Fruit fly (Drosophila melanogaster) whole organism, embryonic: ENCODE measurements around the gene Inx7.
A peak's percentile ranks its signal among the peaks of the same experiment; 100 is the strongest.

Source experiments
- Abd-B ChIP-seq: fragments of 200-800 bp; sonication (Bioruptor generic); optimal IDR thresholded peaks from 2 replicates; lab custom pipeline; 2018; ENCODE audit warnings: missing biosample characterization, mild to moderate bottlenecking, missing genetic modification characterization, moderate library complexity
- CG10267 ChIP-seq: fragments of 200-800 bp; sonication (Bioruptor generic); optimal IDR thresholded peaks from 2 replicates; lab custom pipeline; 2018; ENCODE audit warnings: missing biosample characterization, mild to moderate bottlenecking, missing genetic modification characterization, moderate library complexity
- CG10979 ChIP-seq: fragments of 200-800 bp; sonication (Bioruptor generic); optimal IDR thresholded peaks from 2 replicates; lab custom pipeline; 2018; ENCODE audit warnings: missing biosample characterization, mild to moderate bottlenecking, missing genetic modification characterization, moderate library complexity
- CG12391 ChIP-seq: fragments of 200-800 bp; sonication (Bioruptor generic); optimal IDR thresholded peaks from 3 replicates; lab custom pipeline; 2018; ENCODE audit warnings: missing biosample characterization, mild to moderate bottlenecking, missing genetic modification characterization, moderate library complexity
- CG12659 ChIP-seq: fragments of 200-800 bp; sonication (Bioruptor generic); optimal IDR thresholded peaks from 3 replicates; lab custom pipeline; 2017; ENCODE audit warnings: mild to moderate bottlenecking, missing biosample characterization, missing genetic modification reagents, missing genetic modification characterization
- CG13775 ChIP-seq: fragments of 200-800 bp; sonication (Bioruptor generic); optimal IDR thresholded peaks from 3 replicates; lab custom pipeline; 2017; ENCODE audit warnings: missing biosample characterization, mild to moderate bottlenecking, missing genetic modification characterization
- CG15269 ChIP-seq: fragments of 200-800 bp; sonication (Bioruptor generic); optimal IDR thresholded peaks from 2 replicates; lab custom pipeline; 2018; ENCODE audit warnings: missing biosample characterization, mild to moderate bottlenecking, missing genetic modification characterization, moderate library complexity
- CG15696 ChIP-seq: fragments of 200-800 bp; sonication (Bioruptor generic); optimal IDR thresholded peaks from 2 replicates; lab custom pipeline; 2019; ENCODE audit warnings: missing biosample characterization, mild to moderate bottlenecking, missing genetic modification characterization, moderate library complexity
- CG17328 ChIP-seq: fragments of 200-800 bp; sonication (Bioruptor generic); IDR thresholded peaks from 2 replicates; pipeline ENCODE4 v1.3.6; 2022; ENCODE audit warnings: missing biosample characterization, missing genetic modification characterization
- CG17802 ChIP-seq: fragments of 200-800 bp; sonication (Bioruptor generic); optimal IDR thresholded peaks from 2 replicates; lab custom pipeline; 2018; ENCODE audit warnings: missing biosample characterization, mild to moderate bottlenecking, missing genetic modification characterization, moderate library complexity
- CG17829 ChIP-seq: fragments of 200-800 bp; optimal IDR thresholded peaks from 2 replicates; lab custom pipeline; 2019; ENCODE audit warnings: missing biosample characterization, mild to moderate bottlenecking, missing genetic modification characterization, moderate library complexity
- CG1832 ChIP-seq: fragments of 200-800 bp; sonication (Bioruptor generic); optimal IDR thresholded peaks from 2 replicates; lab custom pipeline; 2017; ENCODE audit warnings: missing biosample characterization, mild to moderate bottlenecking, missing genetic modification characterization, inconsistent platforms
- CG2199 ChIP-seq: fragments of 200-800 bp; sonication (Bioruptor generic); IDR thresholded peaks from 3 replicates; pipeline ENCODE4 v1.3.6; 2022; ENCODE audit warnings: missing biosample characterization, missing genetic modification characterization
- CG2712 ChIP-seq: fragments of 200-800 bp; optimal IDR thresholded peaks from 3 replicates; lab custom pipeline; 2019; ENCODE audit warnings: missing biosample characterization, mild to moderate bottlenecking, missing genetic modification characterization, moderate library complexity
- CG30020 ChIP-seq: fragments of 200-800 bp; optimal IDR thresholded peaks from 2 replicates; lab custom pipeline; 2019; ENCODE audit warnings: missing biosample characterization, mild to moderate bottlenecking, missing genetic modification characterization, moderate library complexity
- CG31365 ChIP-seq: fragments of 200-800 bp; sonication (Bioruptor generic); optimal IDR thresholded peaks from 2 replicates; lab custom pipeline; 2018; ENCODE audit warnings: missing biosample characterization, mild to moderate bottlenecking, missing genetic modification characterization
- CG34224 ChIP-seq: fragments of 200-800 bp; sonication (Bioruptor generic); IDR thresholded peaks from 3 replicates; pipeline ENCODE4 v1.3.6; 2022; ENCODE audit warnings: missing biosample characterization, missing genetic modification characterization; ENCODE audit not compliant: partially characterized antibody
- CG3847 ChIP-seq: fragments of 200-800 bp; sonication (Bioruptor generic); IDR thresholded peaks from 2 replicates; pipeline ENCODE4 v1.3.6; 2022; ENCODE audit warnings: missing biosample characterization, missing genetic modification characterization
- CG6689 ChIP-seq: fragments of 200-800 bp; sonication (Bioruptor generic); IDR thresholded peaks from 2 replicates; pipeline ENCODE4 v1.3.6; 2022; ENCODE audit warnings: missing biosample characterization, missing genetic modification characterization
- CG7839 ChIP-seq: fragments of 200-800 bp; sonication (Bioruptor generic); optimal IDR thresholded peaks from 3 replicates; lab custom pipeline; 2018; ENCODE audit warnings: missing biosample characterization, mild to moderate bottlenecking, missing genetic modification characterization, moderate library complexity
- CG8281 ChIP-seq: fragments of 200-800 bp; sonication (Bioruptor generic); optimal IDR thresholded peaks from 2 replicates; lab custom pipeline; 2018; ENCODE audit warnings: missing biosample characterization, mild to moderate bottlenecking, missing genetic modification characterization, moderate library complexity
- CG8388 ChIP-seq: fragments of 200-800 bp; sonication (Bioruptor generic); optimal IDR thresholded peaks from 2 replicates; lab custom pipeline; 2019; ENCODE audit warnings: missing biosample characterization, mild to moderate bottlenecking, missing genetic modification characterization, moderate library complexity
- CG8924 ChIP-seq: fragments of 200-800 bp; optimal IDR thresholded peaks from 3 replicates; lab custom pipeline; 2019; ENCODE audit warnings: missing biosample characterization, mild to moderate bottlenecking, missing genetic modification characterization, moderate library complexity
- D19A ChIP-seq: fragments of 200-800 bp; optimal IDR thresholded peaks from 3 replicates; lab custom pipeline; 2019; ENCODE audit warnings: missing biosample characterization, mild to moderate bottlenecking, missing genetic modification characterization, moderate library complexity
- Dbx ChIP-seq: fragments of 200-800 bp; sonication (Bioruptor generic); IDR thresholded peaks from 3 replicates; pipeline ENCODE4 v1.3.6; 2022; ENCODE audit warnings: missing biosample characterization, missing genetic modification characterization
- Dref ChIP-seq: fragments of 200-800 bp; sonication (Bioruptor generic); IDR thresholded peaks from 2 replicates; pipeline ENCODE4 v1.3.6; 2022; ENCODE audit warnings: missing biosample characterization, missing genetic modification characterization
- HmgZ ChIP-seq: fragments of 200-800 bp; sonication (Bioruptor generic); optimal IDR thresholded peaks from 2 replicates; lab custom pipeline; 2018; ENCODE audit warnings: missing biosample characterization, mild to moderate bottlenecking, missing genetic modification characterization
- Opbp ChIP-seq: fragments of 200-800 bp; sonication (Bioruptor generic); IDR thresholded peaks from 3 replicates; pipeline ENCODE4 v1.3.6; 2022; ENCODE audit warnings: missing biosample characterization, missing genetic modification characterization; ENCODE audit not compliant: partially characterized antibody
- Side ChIP-seq: fragments of 200-800 bp; sonication (Bioruptor generic); optimal IDR thresholded peaks from 2 replicates; lab custom pipeline; 2016; ENCODE audit warnings: missing biosample characterization, missing genetic modification characterization
- Ssrp ChIP-seq: fragments of 200-800 bp; sonication (Bioruptor generic); optimal IDR thresholded peaks from 2 replicates; lab custom pipeline; 2018; ENCODE audit warnings: missing biosample characterization, mild to moderate bottlenecking, missing genetic modification characterization, moderate library complexity
- abd-A ChIP-seq: fragments of 200-800 bp; sonication (Bioruptor generic); optimal IDR thresholded peaks from 3 replicates; lab custom pipeline; 2019; ENCODE audit warnings: missing biosample characterization, mild to moderate bottlenecking, missing genetic modification characterization, moderate library complexity
- ara ChIP-seq: fragments of 200-800 bp; sonication (Bioruptor generic); IDR thresholded peaks from 2 replicates; pipeline ENCODE4 v1.3.6; 2022; ENCODE audit warnings: missing biosample characterization, missing genetic modification characterization
- bbx ChIP-seq: fragments of 200-800 bp; sonication (Bioruptor generic); IDR thresholded peaks from 2 replicates; pipeline ENCODE4 v1.3.6; 2022; ENCODE audit warnings: missing biosample characterization, missing genetic modification characterization; ENCODE audit not compliant: partially characterized antibody
- cas ChIP-seq: fragments of 200-800 bp; sonication (Bioruptor generic); IDR thresholded peaks from 2 replicates; pipeline ENCODE4 v1.3.6; 2022; ENCODE audit warnings: missing biosample characterization, missing genetic modification characterization
- corto ChIP-seq: fragments of 200-800 bp; sonication (Bioruptor generic); optimal IDR thresholded peaks from 2 replicates; lab custom pipeline; 2016; ENCODE audit warnings: missing biosample characterization, mild to moderate bottlenecking, missing genetic modification characterization, moderate library complexity
- danr ChIP-seq: fragments of 200-800 bp; sonication (Bioruptor generic); IDR thresholded peaks from 2 replicates; pipeline ENCODE4 v1.3.6; 2022; ENCODE audit warnings: missing biosample characterization, missing genetic modification characterization
- dmrt11E ChIP-seq: fragments of 200-800 bp; sonication (Bioruptor generic); optimal IDR thresholded peaks from 3 replicates; lab custom pipeline; 2018; ENCODE audit warnings: missing biosample characterization, mild to moderate bottlenecking, missing genetic modification characterization, moderate library complexity
- gcm2 ChIP-seq: fragments of 200-800 bp; sonication (Bioruptor generic); optimal IDR thresholded peaks from 2 replicates; lab custom pipeline; 2016; ENCODE audit warnings: missing biosample characterization, missing genetic modification characterization
- gsb-n ChIP-seq: fragments of 200-800 bp; sonication (Bioruptor generic); optimal IDR thresholded peaks from 3 replicates; lab custom pipeline; 2018; ENCODE audit warnings: missing biosample characterization, mild to moderate bottlenecking, missing genetic modification characterization
- knrl ChIP-seq: fragments of 200-800 bp; sonication (Bioruptor generic); IDR thresholded peaks from 3 replicates; pipeline ENCODE4 v1.3.6; 2022; ENCODE audit warnings: missing biosample characterization, missing genetic modification characterization; ENCODE audit not compliant: partially characterized antibody
- lola ChIP-seq, 3 experiments: fragments of >200 bp in 2 of 3; fragments of 200-800 bp in 1 of 3; sonication (Bioruptor generic) in 1 of 3; optimal IDR thresholded peaks; 2 replicates each; lab custom pipeline; 2017 to 2019; ENCODE audit warnings: missing biosample characterization in 3 of 3, missing genetic modification characterization in 3 of 3, mild to moderate bottlenecking in 1 of 3, moderate library complexity in 1 of 3
- nmo ChIP-seq: fragments of 200-800 bp; sonication (Bioruptor generic); optimal IDR thresholded peaks from 2 replicates; lab custom pipeline; 2018; ENCODE audit warnings: missing biosample characterization, mild to moderate bottlenecking, missing genetic modification characterization, moderate library complexity
- phol ChIP-seq: fragments of 200-800 bp; sonication (Bioruptor generic); optimal IDR thresholded peaks from 3 replicates; lab custom pipeline; 2018; ENCODE audit warnings: missing biosample characterization, mild to moderate bottlenecking, missing genetic modification characterization, moderate library complexity
- sob ChIP-seq: fragments of 200-800 bp; sonication (Bioruptor generic); IDR thresholded peaks from 2 replicates; pipeline ENCODE4 v1.3.6; 2022; ENCODE audit warnings: missing biosample characterization, missing genetic modification characterization
- stc ChIP-seq: fragments of 200-800 bp; sonication (Bioruptor generic); IDR thresholded peaks from 2 replicates; pipeline ENCODE4 v1.3.6; 2022; ENCODE audit warnings: missing biosample characterization, missing genetic modification characterization
- tna ChIP-seq: fragments of 200-800 bp; sonication (Bioruptor generic); IDR thresholded peaks from 2 replicates; pipeline ENCODE4 v1.3.6; 2022; ENCODE audit warnings: missing biosample characterization, missing genetic modification characterization; ENCODE audit not compliant: partially characterized antibody
- zf30C ChIP-seq: fragments of 200-800 bp; sonication (Bioruptor generic); optimal IDR thresholded peaks from 3 replicates; lab custom pipeline; 2018; ENCODE audit warnings: missing biosample characterization, mild to moderate bottlenecking, missing genetic modification characterization

Inx7 gene

DNA sequence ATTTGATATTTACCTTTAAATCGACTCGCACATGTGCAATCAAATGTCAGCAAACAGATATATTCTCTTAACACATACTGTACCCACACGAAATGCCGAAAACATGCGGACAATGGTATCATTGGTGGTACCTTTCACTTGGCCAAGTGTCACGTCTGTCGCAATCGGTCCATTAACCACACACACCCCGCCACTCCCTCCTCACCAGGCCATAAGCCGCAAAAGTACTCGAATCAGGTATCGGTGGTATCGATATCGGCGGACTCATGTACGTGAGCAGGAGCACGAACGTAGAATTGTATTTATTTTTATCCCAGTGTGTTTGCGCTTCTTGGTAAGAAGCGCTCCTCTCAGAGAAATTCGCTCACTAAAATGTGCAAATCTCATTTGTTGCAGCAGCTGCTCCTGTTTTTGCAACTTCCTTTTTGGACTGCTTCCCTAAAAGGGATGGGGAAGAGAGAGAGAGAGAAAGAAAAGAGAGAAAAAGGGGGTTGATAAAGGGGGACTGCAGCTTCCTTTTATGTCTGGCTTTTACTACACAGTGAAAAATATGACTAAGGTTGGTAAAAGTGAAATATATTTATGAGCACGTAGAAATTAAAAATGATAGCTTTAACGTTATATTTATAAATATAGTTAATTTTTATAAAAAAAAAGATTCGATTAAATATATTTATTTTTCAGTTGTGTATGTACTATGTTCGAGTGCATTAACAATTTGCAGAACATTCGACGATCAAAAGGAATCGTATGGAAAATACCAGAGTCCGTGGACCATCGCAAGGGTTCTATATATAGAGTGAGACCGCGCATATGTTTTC, 9.7 kb downstream of the Inx7 start (continued):
- peak in 1 of 3 experiments; percentile 28 for TF ChIP-seq lola (GFP tag; optimal IDR thresholded peaks at IDR 0.05; lab: Kevin White, UChicago)
- peak; percentile 27 for TF ChIP-seq nmo (GFP tag; lab: Kevin White, UChicago)
- TF ChIP-seq danr (GFP tag; lab: Robert Waterston, UW), result no peak
- no peak for TF ChIP-seq HmgZ (tag; lab: Kevin White, UChicago)
- TF ChIP-seq CG1832 (GFP tag; lab: Kevin White, UChicago), result peak; percentile 16
- peak; percentile 40 for TF ChIP-seq CG10267 (tag; lab: Kevin White, UChicago)
- TF ChIP-seq CG17802, result no peak
- peak; percentile 58; the same call in 1 of the 2 replicates for TF ChIP-seq ara (GFP tag; lab: Robert Waterston, UW)
- no peak for TF ChIP-seq Dbx (GFP tag; lab: Robert Waterston, UW)
- TF ChIP-seq Ssrp, result peak; percentile 27
- no peak for TF ChIP-seq CG31365 (tag; lab: Kevin White, UChicago)
- no peak for TF ChIP-seq CG2199 (GFP tag; lab: Robert Waterston, UW)
- no peak for TF ChIP-seq CG12659 (GFP tag; lab: Kevin White, UChicago)
- no peak for TF ChIP-seq CG13775 (GFP tag; lab: Kevin White, UChicago)
- TF ChIP-seq CG34224, result no peak
- no peak for TF ChIP-seq gcm2 (GFP tag; lab: Kevin White, UChicago)
- no peak for TF ChIP-seq tna
- TF ChIP-seq CG12391 (tag; lab: Kevin White, UChicago), result peak; percentile 17
- TF ChIP-seq CG8388 (GFP tag; lab: Kevin White, UChicago), result peak; percentile 1
- no peak for TF ChIP-seq cas (GFP tag; lab: Robert Waterston, UW)
- peak; percentile 8 for TF ChIP-seq CG8924 (tag; lab: Kevin White, UChicago)
- peak; percentile 54 for TF ChIP-seq bbx (GFP tag; lab: Robert Waterston, UW)
- no peak for TF ChIP-seq CG8281 (tag; lab: Kevin White, UChicago)
- no peak for TF ChIP-seq CG3847 (GFP tag; lab: Robert Waterston, UW)
- no peak for TF ChIP-seq abd-A (tag; lab: Kevin White, UChicago)
- TF ChIP-seq CG6689 (GFP tag; lab: Robert Waterston, UW), result 0 out of 2 replicates have a peak, but pooled peaks have one; percentile 8
- peak; percentile 10 for TF ChIP-seq D19A (tag; lab: Kevin White, UChicago)
- TF ChIP-seq CG30020, result no peak
- TF ChIP-seq gsb-n (tag; lab: Kevin White, UChicago), result no peak
- TF ChIP-seq CG17328 (GFP tag; lab: Robert Waterston, UW), result peak; percentile 55; the same call in 1 of the 2 replicates
- peak; percentile 56 for TF ChIP-seq CG10979
- no peak for TF ChIP-seq corto (GFP tag; lab: Kevin White, UChicago)
- TF ChIP-seq zf30C (GFP tag; lab: Kevin White, UChicago), result peak; percentile 67
- no peak for TF ChIP-seq CG15269 (tag; lab: Kevin White, UChicago)
- TF ChIP-seq CG17829 (tag; lab: Kevin White, UChicago), result peak; percentile 38
- peak; percentile 56 for TF ChIP-seq CG2712 (tag; lab: Kevin White, UChicago)
- no peak for TF ChIP-seq Opbp (GFP tag; lab: Robert Waterston, UW)
- TF ChIP-seq CG7839 (tag; lab: Kevin White, UChicago), result peak; percentile 7
- no peak for TF ChIP-seq stc (GFP tag; lab: Robert Waterston, UW)
- peak; percentile 29 for TF ChIP-seq phol (tag; lab: Kevin White, UChicago)
- no peak for TF ChIP-seq Side (GFP tag; lab: Kevin White, UChicago)
- TF ChIP-seq sob (GFP tag; lab: Robert Waterston, UW), result no peak
- TF ChIP-seq Abd-B (GFP tag; lab: Kevin White, UChicago), result no peak
- no peak for TF ChIP-seq knrl
- peak; percentile 44 for TF ChIP-seq CG15696 (tag; lab: Kevin White, UChicago)
- peak; percentile 25; the same call in 1 of the 2 replicates for TF ChIP-seq Dref (GFP tag; lab: Robert Waterston, UW)
- peak; percentile 64 for TF ChIP-seq dmrt11E (tag; lab: Kevin White, UChicago)
